Fruit fly (Drosophila melanogaster) whole organism, embryonic: ENCODE measurements around the gene VhaM9.7-b.
"Not testable (repeated sequence)": the region's sequence is repeated elsewhere in the genome, so short reads cannot be mapped to it uniquely, and the experiment has no call there.

Experiments
- CG10321 ChIP-seq: fragments of 200-800 bp; sonication (Bioruptor generic); IDR thresholded peaks from 2 replicates; pipeline ENCODE4 v1.3.6; 2022; ENCODE audit warnings: missing biosample characterization, missing genetic modification characterization
- CG10543 ChIP-seq: fragments of 200-800 bp; sonication (Bioruptor generic); optimal IDR thresholded peaks from 3 replicates; lab custom pipeline; 2017; ENCODE audit warnings: missing biosample characterization, mild to moderate bottlenecking, missing genetic modification characterization, moderate library complexity
- CG12769 ChIP-seq: fragments of 200-800 bp; sonication (Bioruptor generic); optimal IDR thresholded peaks from 2 replicates; lab custom pipeline; 2019; ENCODE audit warnings: missing biosample characterization, mild to moderate bottlenecking, missing genetic modification characterization, moderate library complexity
- CG13894 ChIP-seq: fragments of 200-800 bp; sonication (Bioruptor generic); optimal IDR thresholded peaks from 3 replicates; lab custom pipeline; 2018; ENCODE audit warnings: missing biosample characterization, mild to moderate bottlenecking, missing genetic modification characterization, moderate library complexity
- CG15601 ChIP-seq: fragments of 200-800 bp; sonication (Bioruptor generic); optimal IDR thresholded peaks from 3 replicates; lab custom pipeline; 2019; ENCODE audit warnings: missing biosample characterization, mild to moderate bottlenecking, missing genetic modification characterization, moderate library complexity
- CG17612 ChIP-seq: fragments of 200-800 bp; sonication (Bioruptor generic); IDR thresholded peaks from 2 replicates; pipeline ENCODE4 v1.3.6; 2022; ENCODE audit warnings: missing biosample characterization, missing genetic modification characterization
- CG18599 ChIP-seq: fragments of 200-800 bp; sonication (Bioruptor generic); optimal IDR thresholded peaks from 3 replicates; lab custom pipeline; 2017; ENCODE audit warnings: missing biosample characterization, missing genetic modification characterization, mild to moderate bottlenecking, moderate library complexity, missing genetic modification reagents
- CG2712 ChIP-seq: fragments of 200-800 bp; optimal IDR thresholded peaks from 3 replicates; lab custom pipeline; 2019; ENCODE audit warnings: missing biosample characterization, mild to moderate bottlenecking, missing genetic modification characterization, moderate library complexity
- CG32772 ChIP-seq: fragments of 200-800 bp; sonication (Bioruptor generic); IDR thresholded peaks from 2 replicates; pipeline ENCODE4 v1.3.6; 2022; ENCODE audit warnings: missing biosample characterization, missing genetic modification characterization
- CG6689 ChIP-seq: fragments of 200-800 bp; sonication (Bioruptor generic); IDR thresholded peaks from 2 replicates; pipeline ENCODE4 v1.3.6; 2022; ENCODE audit warnings: missing biosample characterization, missing genetic modification characterization
- CG7271 ChIP-seq: fragments of 200-800 bp; sonication (Bioruptor generic); optimal IDR thresholded peaks from 2 replicates; lab custom pipeline; 2018; ENCODE audit warnings: missing biosample characterization, mild to moderate bottlenecking, missing genetic modification characterization, moderate library complexity
- CG7372 ChIP-seq: fragments of 200-800 bp; sonication (Bioruptor generic); IDR thresholded peaks from 2 replicates; pipeline ENCODE4 v1.3.6; 2022; ENCODE audit warnings: missing biosample characterization, missing genetic modification characterization
- CG7556 ChIP-seq: fragments of 200-800 bp; sonication (Bioruptor generic); optimal IDR thresholded peaks from 2 replicates; lab custom pipeline; 2017; ENCODE audit warnings: missing biosample characterization, mild to moderate bottlenecking, missing genetic modification characterization
- CG8281 ChIP-seq: fragments of 200-800 bp; sonication (Bioruptor generic); optimal IDR thresholded peaks from 2 replicates; lab custom pipeline; 2018; ENCODE audit warnings: missing biosample characterization, mild to moderate bottlenecking, missing genetic modification characterization, moderate library complexity
- CG8290 ChIP-seq, 3 experiments: fragments of 200-800 bp; sonication (Bioruptor generic); optimal IDR thresholded peaks; 2 replicates each; lab custom pipeline; 2016 to 2019; ENCODE audit warnings: missing biosample characterization in 3 of 3, missing genetic modification characterization in 3 of 3, mild to moderate bottlenecking in 2 of 3, moderate library complexity in 1 of 3
- CG9932 ChIP-seq: fragments of 200-800 bp; sonication (Bioruptor generic); IDR thresholded peaks from 2 replicates; pipeline ENCODE4 v1.3.6; 2022; ENCODE audit warnings: missing biosample characterization, missing genetic modification characterization
- D19A ChIP-seq: fragments of 200-800 bp; optimal IDR thresholded peaks from 3 replicates; lab custom pipeline; 2019; ENCODE audit warnings: missing biosample characterization, mild to moderate bottlenecking, missing genetic modification characterization, moderate library complexity
- Dfd ChIP-seq, 2 experiments: fragments of >200 bp; optimal IDR thresholded peaks; 2 replicates each; lab custom pipeline; 2017; ENCODE audit warnings: missing biosample characterization in 2 of 2, missing genetic modification characterization in 2 of 2
- Ets65A ChIP-seq: fragments of 200-800 bp; sonication (Bioruptor generic); peaks from one replicate; lab custom pipeline; 2016; ENCODE audit warnings: missing biosample characterization, missing genetic modification characterization
- Gug ChIP-seq: fragments of 200-800 bp; sonication (Bioruptor generic); IDR thresholded peaks from 4 replicates; pipeline ENCODE4 v1.3.6; 2022; ENCODE audit warnings: missing biosample characterization, missing genetic modification characterization
- Med ChIP-seq: fragments of 200-800 bp; sonication (Bioruptor generic); peaks from one replicate; lab custom pipeline; 2016; ENCODE audit warnings: missing biosample characterization, missing genetic modification characterization, mild to moderate bottlenecking, inconsistent platforms, moderate library complexity
- Meics ChIP-seq: fragments of 200-800 bp; sonication (Bioruptor generic); optimal IDR thresholded peaks from 2 replicates; lab custom pipeline; 2017; ENCODE audit warnings: missing biosample characterization, mild to moderate bottlenecking, missing genetic modification characterization
- Pdp1 ChIP-seq, 2 experiments: fragments of 200-800 bp; sonication (Bioruptor generic); optimal IDR thresholded peaks; 3 replicates each; lab custom pipeline; 2016; ENCODE audit warnings: missing biosample characterization in 2 of 2, missing genetic modification characterization in 2 of 2, mild to moderate bottlenecking in 1 of 2, moderate library complexity in 1 of 2
- Trl ChIP-seq, 3 experiments: fragments of >200 bp in 2 of 3; fragments of 200-800 bp in 1 of 3; sonication (Bioruptor generic) in 1 of 3; optimal IDR thresholded peaks; 2 replicates in 1 of 3; 3 replicates in 2 of 3; lab custom pipeline; 2016 to 2017; ENCODE audit warnings: missing biosample characterization in 1 of 3, missing genetic modification characterization in 1 of 3
- al ChIP-seq: fragments of 200-800 bp; sonication (Bioruptor generic); IDR thresholded peaks from 2 replicates; pipeline ENCODE4 v1.3.6; 2022; ENCODE audit warnings: missing biosample characterization, missing genetic modification characterization
- cg ChIP-seq: fragments of 200-800 bp; sonication (Bioruptor generic); optimal IDR thresholded peaks from 3 replicates; lab custom pipeline; 2019; ENCODE audit warnings: missing biosample characterization, mild to moderate bottlenecking, missing genetic modification characterization, moderate library complexity
- chm ChIP-seq: fragments of 200-800 bp; sonication (Bioruptor generic); IDR thresholded peaks from 2 replicates; pipeline ENCODE4 v1.3.6; 2022; ENCODE audit warnings: missing biosample characterization, missing genetic modification characterization
- crol ChIP-seq: fragments of 200-800 bp; sonication (Bioruptor generic); IDR thresholded peaks from 2 replicates; pipeline ENCODE4 v1.3.6; 2022; ENCODE audit warnings: missing biosample characterization, missing genetic modification characterization
- gcm2 ChIP-seq: fragments of 200-800 bp; sonication (Bioruptor generic); optimal IDR thresholded peaks from 2 replicates; lab custom pipeline; 2016; ENCODE audit warnings: missing biosample characterization, missing genetic modification characterization
- jigr1 ChIP-seq: fragments of 200-800 bp; sonication (Bioruptor generic); IDR thresholded peaks from 3 replicates; pipeline ENCODE4 v1.3.6; 2022; ENCODE audit warnings: missing biosample characterization, missing genetic modification characterization
- odd ChIP-seq: fragments of 200-800 bp; sonication (Bioruptor generic); optimal IDR thresholded peaks from 2 replicates; lab custom pipeline; 2017; ENCODE audit warnings: missing biosample characterization, mild to moderate bottlenecking, missing genetic modification characterization
- otp ChIP-seq: fragments of 200-800 bp; sonication (Bioruptor generic); IDR thresholded peaks from 3 replicates; pipeline ENCODE4, ENCODE4 v1.3.6; 2022; ENCODE audit warnings: missing biosample characterization, missing genetic modification characterization
- prd ChIP-seq, 3 experiments: fragments of >200 bp in 2 of 3; fragments of 200-800 bp in 1 of 3; sonication (Bioruptor generic) in 1 of 3; optimal IDR thresholded peaks in 2 of 3; IDR thresholded peaks in 1 of 3; 2 replicates in 2 of 3; 3 replicates in 1 of 3; pipeline versions ENCODE4 v1.3.6 to Lab custom; 2017 to 2022; ENCODE audit warnings: missing biosample characterization in 1 of 3, missing genetic modification characterization in 1 of 3
- pum ChIP-seq: fragments of 200-800 bp; sonication (Bioruptor generic); optimal IDR thresholded peaks from 2 replicates; lab custom pipeline; 2016; ENCODE audit warnings: missing biosample characterization, missing genetic modification characterization
- sd ChIP-seq: fragments of 200-800 bp; sonication (Bioruptor generic); optimal IDR thresholded peaks from 3 replicates; lab custom pipeline; 2018; ENCODE audit warnings: missing biosample characterization, mild to moderate bottlenecking, missing genetic modification characterization, moderate library complexity
- slbo ChIP-seq: fragments of 200-800 bp; sonication (Bioruptor generic); IDR thresholded peaks from 2 replicates; pipeline ENCODE4 v1.3.6; 2022; ENCODE audit warnings: missing biosample characterization, missing genetic modification characterization
- sr ChIP-seq: fragments of 200-800 bp; sonication (Bioruptor generic); IDR thresholded peaks from 3 replicates; pipeline ENCODE4 v1.3.6; 2022; ENCODE audit warnings: missing biosample characterization, missing genetic modification characterization
- sug ChIP-seq: fragments of 200-800 bp; optimal IDR thresholded peaks from 2 replicates; lab custom pipeline; 2019; ENCODE audit warnings: missing biosample characterization, mild to moderate bottlenecking, missing genetic modification characterization, moderate library complexity

Gene VhaM9.7-b

DNA sequence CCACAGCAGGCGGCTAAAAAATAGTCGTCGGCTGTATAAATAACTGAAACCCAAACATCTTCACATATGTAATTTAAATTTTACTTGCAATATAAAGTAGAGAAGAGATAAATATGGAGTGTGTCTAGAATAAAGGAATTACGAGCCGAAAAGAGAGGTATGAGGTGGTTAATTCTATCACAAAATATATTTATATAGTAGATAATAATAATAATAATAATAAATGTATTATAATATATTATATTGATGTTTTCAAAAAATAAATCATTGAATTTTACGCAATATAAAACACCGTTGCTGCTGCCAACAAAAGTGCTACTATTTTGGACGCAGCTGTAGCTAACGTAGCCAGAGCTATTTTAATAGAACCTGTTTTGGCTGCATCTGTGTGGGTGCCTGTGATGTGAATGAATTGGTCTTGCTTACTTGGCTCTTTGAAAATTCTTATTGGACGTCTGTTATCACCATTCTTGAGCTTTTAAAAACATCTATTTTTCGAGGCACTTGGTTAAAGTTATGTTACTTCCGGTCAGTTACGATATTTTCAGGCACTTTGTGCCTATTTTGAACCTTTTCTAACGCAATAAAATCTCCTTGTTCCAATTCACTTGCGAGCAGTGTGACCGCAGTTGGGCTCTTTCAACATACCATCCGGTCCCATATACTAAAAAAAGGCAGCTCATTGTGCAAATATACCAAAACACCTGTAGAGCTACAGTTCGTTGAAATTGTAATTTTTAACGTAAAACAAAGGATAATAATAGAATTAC lies 42.6 kb upstream of the VhaM9.7-b start, which contains the start of gene Hr78 (continued):
- TF ChIP-seq prd (optimal IDR thresholded peaks at IDR 0.05; lab: Kevin White, UChicago), result no peak
- TF ChIP-seq prd (GFP tag; IDR thresholded peaks at IDR 0.05; lab: Robert Waterston, UW), result peak; percentile 77
- peak; percentile 62 for TF ChIP-seq CG8281
- TF ChIP-seq CG18599, result peak; percentile 89
- peak; percentile 87 for TF ChIP-seq CG2712 (tag; lab: Kevin White, UChicago)
- TF ChIP-seq crol (GFP tag; lab: Robert Waterston, UW), result no peak
- TF ChIP-seq CG17612, result no peak
- TF ChIP-seq Gug, result peak; percentile 49; the same call in 2 of the 4 replicates
- no peak for TF ChIP-seq CG32772 (GFP tag; lab: Robert Waterston, UW)
- TF ChIP-seq CG7271 (tag; lab: Kevin White, UChicago), result peak; percentile 71
- TF ChIP-seq Ets65A (GFP tag; lab: Kevin White, UChicago), result no peak
- TF ChIP-seq pum (GFP tag; lab: Kevin White, UChicago), result no peak
- peak; percentile 46; the same call in 1 of the 3 replicates for TF ChIP-seq otp (GFP tag; lab: Robert Waterston, UW)
- 0 out of 2 replicates have a peak, but pooled peaks have one; percentile 29 for TF ChIP-seq chm
- TF ChIP-seq odd (GFP tag; lab: Kevin White, UChicago), result peak; percentile 87
- TF ChIP-seq gcm2 (GFP tag; lab: Kevin White, UChicago), result no peak
- peak; percentile 90 for TF ChIP-seq Meics
- peak; percentile 74 for TF ChIP-seq CG15601 (tag; lab: Kevin White, UChicago)
- peak; percentile 92 for TF ChIP-seq CG7556 (GFP tag; lab: Kevin White, UChicago)
- no peak for TF ChIP-seq sr
- TF ChIP-seq jigr1 (GFP tag; lab: Robert Waterston, UW), result no peak
- TF ChIP-seq CG7372 (GFP tag; lab: Robert Waterston, UW), result peak; percentile 66
- TF ChIP-seq CG10321, result peak; percentile 64
- TF ChIP-seq al (GFP tag; lab: Robert Waterston, UW), result peak; percentile 58; the same call in 1 of the 2 replicates

DNA sequence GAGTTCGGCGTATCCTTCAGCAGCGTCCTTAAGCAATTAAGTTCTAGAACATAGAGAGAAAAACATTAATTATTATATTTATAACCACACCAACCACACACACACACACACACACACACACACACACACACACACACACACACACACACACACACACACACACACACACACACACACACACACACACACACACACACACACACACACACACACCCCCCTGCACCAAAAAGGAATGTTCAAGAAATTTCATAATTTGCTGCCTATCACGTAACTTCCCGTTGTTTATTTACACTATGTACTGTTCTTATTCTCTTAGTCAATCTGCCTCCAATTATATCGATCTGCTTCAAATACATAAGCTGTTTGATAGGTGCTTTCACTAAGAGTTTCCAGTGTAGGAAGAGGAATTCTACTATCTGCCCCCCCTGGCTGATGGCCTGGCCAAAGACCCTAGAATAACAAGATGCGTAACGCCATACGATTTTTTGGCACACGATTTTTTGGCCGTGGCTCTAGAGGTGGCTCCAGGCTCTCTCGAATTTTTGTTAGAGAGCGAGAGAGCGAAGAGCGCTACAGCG lies 41.1 kb upstream of the VhaM9.7-b start:
- peak; percentile 33 for TF ChIP-seq CG12769 (tag; lab: Kevin White, UChicago)
- TF ChIP-seq cg (GFP tag; lab: Kevin White, UChicago), result peak; percentile 71
- TF ChIP-seq CG10543 (GFP tag; lab: Kevin White, UChicago), result peak; percentile 14
- TF ChIP-seq slbo (GFP tag; lab: Robert Waterston, UW), result peak; percentile 46
- peak in 1 of 2 experiments; percentile 33 for TF ChIP-seq Trl (optimal IDR thresholded peaks at IDR 0.05; lab: Kevin White, UChicago)
- TF ChIP-seq Trl, CG8290 (GFP tag; optimal IDR thresholded peaks at IDR 0.05; lab: Kevin White, UChicago): not testable (repeated sequence)
- 0 out of 4 replicates have a peak, but pooled peaks have one; percentile 23 for TF ChIP-seq Gug
- TF ChIP-seq D19A (tag; lab: Kevin White, UChicago), result peak; percentile 80
- TF ChIP-seq sd (tag; lab: Kevin White, UChicago), result peak; percentile 51
- TF ChIP-seq chm, result 0 out of 2 replicates have a peak, but pooled peaks have one; percentile 33
- 0 out of 2 replicates have a peak, but pooled peaks have one; percentile 6 for TF ChIP-seq CG6689 (GFP tag; lab: Robert Waterston, UW)
- peak; percentile 29; the same call in 1 of the 2 replicates for TF ChIP-seq CG9932 (GFP tag; lab: Robert Waterston, UW)
- peak; percentile 4 for TF ChIP-seq CG13894 (tag; lab: Kevin White, UChicago)
- peak in 1 of 2 experiments; percentile 8 for TF ChIP-seq CG8290 (tag; optimal IDR thresholded peaks at IDR 0.05; lab: Kevin White, UChicago)
- peak in 1 of 2 experiments; percentile 40 for TF ChIP-seq Pdp1 (GFP tag; optimal IDR thresholded peaks at IDR 0.05; lab: Kevin White, UChicago)
- TF ChIP-seq Dfd (GFP tag; optimal IDR thresholded peaks at IDR 0.05; lab: Kevin White, UChicago), result peak in 1 of 2 experiments; percentile 69
- peak; percentile 84 for TF ChIP-seq sug (tag; lab: Kevin White, UChicago)
- TF ChIP-seq Med, result peak; percentile 56
- TF ChIP-seq, all 482 proteins: peak for 17; not testable (repeated sequence) for 465
